Worm (Caenorhabditis elegans) whole organism, L1 larva: Measurements from ENCODE around the gene srw-72.

ENCODE experiments used
- C16A3.4 ChIP-seq: fragments of 150-350 bp; optimal IDR thresholded peaks from 2 replicates; lab custom pipeline; 2014; ENCODE audit warnings: missing biosample characterization, missing genetic modification characterization
- Y116A8C.19 ChIP-seq: sonication (generic microtip); optimal IDR thresholded peaks from 2 replicates; lab custom pipeline; 2016; ENCODE audit warnings: missing compliant biosample characterization, missing genetic modification characterization, borderline replicate concordance
- ama-1 ChIP-seq: fragments of 150-350 bp; optimal IDR thresholded peaks from 2 replicates; lab custom pipeline; 2014
- ceh-63 ChIP-seq: fragments of 200-800 bp; sonication (Bioruptor generic); optimal IDR thresholded peaks from 2 replicates; lab custom pipeline; 2018; ENCODE audit warnings: mild to moderate bottlenecking, missing genetic modification characterization, missing compliant biosample characterization
- ceh-88 ChIP-seq: fragments of 200-800 bp; sonication (Bioruptor generic); IDR thresholded peaks from 2 replicates; pipeline ENCODE4 v1.3.6; 2022; ENCODE audit warnings: missing genetic modification characterization, missing compliant biosample characterization
- ceh-90 ChIP-seq: sonication (generic microtip); optimal IDR thresholded peaks from 2 replicates; lab custom pipeline; 2016; ENCODE audit warnings: missing genetic modification characterization, missing compliant biosample characterization
- dpl-1 ChIP-seq, 3 experiments: fragments of 150-350 bp in 2 of 3; sonication (generic microtip) in 1 of 3; optimal IDR thresholded peaks; 2 replicates each; lab custom pipeline; 2014 to 2017; ENCODE audit warnings: missing biosample characterization in 3 of 3, missing genetic modification characterization in 3 of 3, missing genetic modification reagents in 3 of 3
- efl-1 ChIP-seq, 4 experiments: fragments of 150-350 bp; optimal IDR thresholded peaks in 3 of 4; peaks in 1 of 4; 1 replicate in 1 of 4; 2 replicates in 3 of 4; lab custom pipeline; 2014; ENCODE audit warnings: missing biosample characterization in 2 of 4, missing genetic modification characterization in 2 of 4, missing genetic modification reagents in 2 of 4
- elt-3 ChIP-seq, 6 experiments: fragments of 150-350 bp in 1 of 6; sonication (generic microtip); optimal IDR thresholded peaks; 2 replicates each; lab custom pipeline; 2017 to 2018; ENCODE audit warnings: missing biosample characterization in 6 of 6, missing genetic modification characterization in 6 of 6, inconsistent platforms in 1 of 6
- fkh-10 ChIP-seq: sonication (generic microtip); optimal IDR thresholded peaks from 2 replicates; lab custom pipeline; 2017; ENCODE audit warnings: missing biosample characterization, missing genetic modification reagents, missing genetic modification characterization
- fkh-4 ChIP-seq: sonication (generic microtip); optimal IDR thresholded peaks from 2 replicates; lab custom pipeline; 2016; ENCODE audit warnings: missing compliant biosample characterization, missing genetic modification characterization, borderline replicate concordance
- fos-1 ChIP-seq: fragments of 150-350 bp; optimal IDR thresholded peaks from 2 replicates; lab custom pipeline; 2014; ENCODE audit warnings: missing biosample characterization, missing genetic modification characterization
- grh-1 ChIP-seq: fragments of 200-800 bp; sonication (Bioruptor generic); IDR thresholded peaks from 2 replicates; pipeline ENCODE4 v1.3.6; 2022; ENCODE audit warnings: missing genetic modification reagents, missing genetic modification characterization, missing compliant biosample characterization
- hlh-17 ChIP-seq: fragments of 200-800 bp; sonication (Bioruptor generic); optimal IDR thresholded peaks from 2 replicates; lab custom pipeline; 2018; ENCODE audit warnings: missing genetic modification characterization, mild to moderate bottlenecking, missing compliant biosample characterization, moderate library complexity, borderline replicate concordance
- hlh-4 ChIP-seq: sonication (generic microtip); optimal IDR thresholded peaks from 2 replicates; lab custom pipeline; 2016; ENCODE audit warnings: mild to moderate bottlenecking, missing genetic modification characterization, missing compliant biosample characterization
- hpl-2 ChIP-seq: fragments of 150-350 bp; optimal IDR thresholded peaks from 2 replicates; lab custom pipeline; 2014; ENCODE audit warnings: missing biosample characterization, missing genetic modification reagents, missing genetic modification characterization
- jun-1 ChIP-seq: fragments of 150-350 bp; optimal IDR thresholded peaks from 2 replicates; lab custom pipeline; 2014; ENCODE audit warnings: missing biosample characterization, missing genetic modification reagents, missing genetic modification characterization
- lin-15B ChIP-seq: fragments of 150-350 bp; sonication (generic microtip); optimal IDR thresholded peaks from 3 replicates; lab custom pipeline; 2014; ENCODE audit warnings: missing biosample characterization, missing genetic modification characterization
- lin-35 ChIP-seq, 2 experiments: fragments of 150-350 bp; optimal IDR thresholded peaks; 2 replicates each; lab custom pipeline; 2014; ENCODE audit warnings: missing biosample characterization in 2 of 2, missing genetic modification characterization in 2 of 2, missing genetic modification reagents in 2 of 2
- lin-39 ChIP-seq: fragments of 150-350 bp; optimal IDR thresholded peaks from 2 replicates; lab custom pipeline; 2014; ENCODE audit warnings: missing biosample characterization, missing genetic modification reagents, missing genetic modification characterization
- lir-3 ChIP-seq: sonication (generic microtip); optimal IDR thresholded peaks from 2 replicates; lab custom pipeline; 2016; ENCODE audit warnings: mild to moderate bottlenecking, missing genetic modification characterization, moderate library complexity, missing compliant biosample characterization; ENCODE audit not compliant: poor library complexity
- lsy-2 ChIP-seq, 2 experiments: fragments of 150-350 bp; optimal IDR thresholded peaks; 2 replicates each; lab custom pipeline; 2014; ENCODE audit warnings: missing biosample characterization in 2 of 2, missing genetic modification characterization in 2 of 2
- mef-2 ChIP-seq: fragments of 150-350 bp; optimal IDR thresholded peaks from 2 replicates; lab custom pipeline; 2014; ENCODE audit warnings: missing biosample characterization, missing genetic modification characterization
- mep-1 ChIP-seq: fragments of 150-350 bp; optimal IDR thresholded peaks from 2 replicates; lab custom pipeline; 2014; ENCODE audit warnings: missing biosample characterization, missing genetic modification characterization
- nhr-28 ChIP-seq: fragments of 150-350 bp; optimal IDR thresholded peaks from 2 replicates; lab custom pipeline; 2014; ENCODE audit warnings: missing biosample characterization, missing genetic modification characterization
- nhr-77 ChIP-seq: fragments of 150-350 bp; optimal IDR thresholded peaks from 2 replicates; lab custom pipeline; 2014; ENCODE audit warnings: missing biosample characterization, missing genetic modification characterization
- nhr-84 ChIP-seq: sonication (generic microtip); optimal IDR thresholded peaks from 2 replicates; lab custom pipeline; 2017; ENCODE audit warnings: missing biosample characterization, missing genetic modification characterization
- nhr-85 ChIP-seq: sonication (generic microtip); peaks from one replicate; lab custom pipeline; 2016; ENCODE audit warnings: missing genetic modification characterization, inconsistent platforms, missing compliant biosample characterization
- snpc-4 ChIP-seq: fragments of 150-350 bp; optimal IDR thresholded peaks from 2 replicates; lab custom pipeline; 2014; ENCODE audit warnings: missing biosample characterization, missing genetic modification characterization
- snu-23 ChIP-seq: sonication (generic microtip); optimal IDR thresholded peaks from 2 replicates; lab custom pipeline; 2016; ENCODE audit warnings: missing genetic modification characterization, missing compliant biosample characterization
- tbx-2 ChIP-seq: sonication (generic microtip); optimal IDR thresholded peaks from 2 replicates; lab custom pipeline; 2016; ENCODE audit warnings: missing genetic modification characterization, missing compliant biosample characterization
- unc-130 ChIP-seq: fragments of 150-350 bp; optimal IDR thresholded peaks from 2 replicates; lab custom pipeline; 2017; ENCODE audit warnings: missing biosample characterization, missing genetic modification characterization, inconsistent platforms
- vab-15 ChIP-seq: sonication (generic microtip); optimal IDR thresholded peaks from 2 replicates; lab custom pipeline; 2017; ENCODE audit warnings: missing genotype, mild to moderate bottlenecking, missing genetic modification characterization, missing compliant biosample characterization

srw-72 gene

ce11 chrV:17508493-17508892 is 41.6 kb downstream of the srw-72 start, which contains the start of gene srw-32:
Gene srw-32, plus strand, starts transcription at chrV:17508793.
- TF ChIP-seq nhr-84 (tag; lab: Kevin White, UChicago): no peak
- TF ChIP-seq fkh-10 (GFP tag; lab: Kevin White, UChicago): no peak
- no peak for TF ChIP-seq lir-3
- TF ChIP-seq hpl-2 (GFP tag; lab: Kevin White, UChicago): no peak
- TF ChIP-seq ama-1: no peak
- no peak for TF ChIP-seq lin-35 (GFP tag; optimal IDR thresholded peaks at IDR 0.05; lab: Kevin White, UChicago)
- TF ChIP-seq ceh-90 (tag; lab: Kevin White, UChicago): no peak
- no peak for TF ChIP-seq unc-130 (tag; lab: Kevin White, UChicago)
- no peak for TF ChIP-seq jun-1
- no peak for TF ChIP-seq elt-3 (tag; optimal IDR thresholded peaks at IDR 0.05; lab: Kevin White, UChicago)
- no peak for TF ChIP-seq mep-1
- TF ChIP-seq Y116A8C.19 (tag; lab: Kevin White, UChicago): no peak
- TF ChIP-seq hlh-17 (GFP tag; lab: Kevin White, UChicago): no peak
- no peak for TF ChIP-seq lin-39
- TF ChIP-seq vab-15: no peak
- TF ChIP-seq C16A3.4 (tag; lab: Kevin White, UChicago): no peak

DNA sequence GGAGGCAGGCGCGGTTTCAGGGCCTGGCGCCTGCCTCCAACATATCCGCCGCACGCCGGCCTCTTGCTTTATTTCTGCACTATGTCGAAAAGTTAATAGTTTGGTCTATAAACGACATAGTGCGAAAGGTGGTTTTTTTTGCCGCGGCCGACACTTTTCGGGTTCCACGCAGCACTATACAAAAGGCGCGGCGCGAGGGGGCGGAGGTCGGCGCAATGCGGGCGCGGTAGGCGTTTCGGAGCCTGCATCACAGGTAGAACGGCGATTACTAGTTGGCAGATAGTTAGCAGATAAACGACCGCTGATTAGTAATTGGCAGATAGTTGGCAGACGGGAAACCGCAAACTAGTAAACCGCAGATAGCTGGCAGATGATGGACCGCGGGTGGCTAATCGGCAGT is 45.9 kb downstream of the srw-72 start:
- TF ChIP-seq lin-35 (GFP tag; optimal IDR thresholded peaks at IDR 0.05; lab: Kevin White, UChicago) (no peak), nhr-28 (tag; lab: Kevin White, UChicago) (no peak), jun-1 (no peak), vab-15 (no peak), tbx-2 (no peak), snpc-4 (tag; lab: Kevin White, UChicago) (no peak), ceh-88 (GFP tag; lab: Robert Waterston, UW) (no peak), ceh-63 (GFP tag; lab: Kevin White, UChicago) (no peak), lsy-2 (tag; optimal IDR thresholded peaks at IDR 0.05; lab: Kevin White, UChicago) (no peak), hpl-2 (GFP tag; lab: Kevin White, UChicago) (no peak), mef-2 (no peak), dpl-1 (GFP tag; optimal IDR thresholded peaks at IDR 0.05; lab: Kevin White, UChicago) (no peak)

- TF ChIP-seq ceh-63 (GFP tag; lab: Kevin White, UChicago): no peak
- TF ChIP-seq snu-23 (GFP tag; lab: Kevin White, UChicago): no peak
- TF ChIP-seq grh-1 (GFP tag; lab: Robert Waterston, UW): no peak
- TF ChIP-seq nhr-77 (tag; lab: Kevin White, UChicago): no peak
- no peak for TF ChIP-seq efl-1 (optimal IDR thresholded peaks at IDR 0.05; lab: Kevin White, UChicago)
- no peak for TF ChIP-seq efl-1 (GFP tag; optimal IDR thresholded peaks at IDR 0.05 in 1 of 2; lab: Kevin White, UChicago)
- no peak for TF ChIP-seq hlh-4 (tag; lab: Kevin White, UChicago)
- TF ChIP-seq vab-15: no peak
- no peak for TF ChIP-seq lin-35 (GFP tag; optimal IDR thresholded peaks at IDR 0.05; lab: Kevin White, UChicago)
- TF ChIP-seq lin-15B (tag; lab: Kevin White, UChicago): no peak
- no peak for TF ChIP-seq fos-1 (tag; lab: Kevin White, UChicago)
- no peak for TF ChIP-seq fkh-4
- no peak for TF ChIP-seq nhr-85
- TF ChIP-seq C16A3.4 (tag; lab: Kevin White, UChicago): no peak
Measured at ce11 chrV:17513831-17514230, 47.0 kb downstream of the srw-72 start.
